Fruit fly (Drosophila melanogaster) Kc167 (cell line): Measurements from ENCODE around the gene CG31115.

Source experiments
- Myc ChIP-seq: fragments of >200 bp; optimal IDR thresholded peaks from 2 replicates; lab custom pipeline; 2017; ENCODE audit warnings: missing external identifiers
- Sin3A ChIP-seq: fragments of >200 bp; optimal IDR thresholded peaks from 2 replicates; lab custom pipeline; 2018; ENCODE audit warnings: missing external identifiers
- h ChIP-seq: fragments of >200 bp; optimal IDR thresholded peaks from 3 replicates; lab custom pipeline; 2018; ENCODE audit warnings: missing external identifiers
- insv ChIP-seq: fragments of >200 bp; optimal IDR thresholded peaks from 3 replicates; lab custom pipeline; 2018; ENCODE audit warnings: missing external identifiers
- psq ChIP-seq: fragments of >200 bp; optimal IDR thresholded peaks from 2 replicates; lab custom pipeline; 2017; ENCODE audit warnings: missing external identifiers
- ttk ChIP-seq: sonication (Bioruptor generic); optimal IDR thresholded peaks from 2 replicates; lab custom pipeline; 2017; ENCODE audit warnings: missing external identifiers

Gene CG31115

DNA sequence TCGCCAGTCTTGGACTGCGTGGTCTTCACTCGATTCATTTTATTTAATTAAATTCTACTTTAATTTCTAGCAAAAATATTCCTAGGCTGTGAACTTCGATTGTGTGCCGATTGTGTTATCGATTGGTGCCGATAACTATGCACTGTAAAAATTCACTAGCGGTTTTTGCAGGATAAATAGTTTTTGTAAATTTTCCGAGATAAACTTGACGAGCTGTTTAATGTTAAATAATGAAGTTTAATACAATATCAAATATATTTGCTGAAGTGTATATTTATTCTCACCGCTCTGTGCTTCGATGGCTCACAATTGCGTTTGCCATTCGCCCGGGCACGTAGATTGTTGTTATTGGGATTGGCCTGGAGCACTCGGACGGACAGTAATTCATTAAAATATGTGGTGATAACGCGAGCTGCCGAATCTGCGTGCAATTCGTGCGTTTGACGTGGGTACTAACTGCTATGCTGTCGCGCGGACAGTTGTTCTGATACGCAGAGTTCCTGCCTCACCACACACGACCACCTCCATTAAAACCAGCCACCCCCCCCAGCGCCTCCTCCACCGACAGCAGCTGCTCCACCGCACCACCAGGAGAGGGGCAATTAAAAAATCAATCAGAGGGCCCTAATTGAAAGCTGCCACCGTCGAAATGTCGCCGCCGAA, 11.7 kb upstream of the CG31115 start, which contains the start of the genes EMC6 and Hr96:
EMC6 (minus strand) TSS at position 123 of the 663 bp plus-strand sequence.
Hr96 (plus strand) TSS at position 341 of the 663 bp plus-strand sequence.
- TF ChIP-seq ttk (no peak), h (lab: Kevin White, UChicago) (no peak), insv (no peak), Sin3A (lab: Kevin White, UChicago) (no peak)

DNA sequence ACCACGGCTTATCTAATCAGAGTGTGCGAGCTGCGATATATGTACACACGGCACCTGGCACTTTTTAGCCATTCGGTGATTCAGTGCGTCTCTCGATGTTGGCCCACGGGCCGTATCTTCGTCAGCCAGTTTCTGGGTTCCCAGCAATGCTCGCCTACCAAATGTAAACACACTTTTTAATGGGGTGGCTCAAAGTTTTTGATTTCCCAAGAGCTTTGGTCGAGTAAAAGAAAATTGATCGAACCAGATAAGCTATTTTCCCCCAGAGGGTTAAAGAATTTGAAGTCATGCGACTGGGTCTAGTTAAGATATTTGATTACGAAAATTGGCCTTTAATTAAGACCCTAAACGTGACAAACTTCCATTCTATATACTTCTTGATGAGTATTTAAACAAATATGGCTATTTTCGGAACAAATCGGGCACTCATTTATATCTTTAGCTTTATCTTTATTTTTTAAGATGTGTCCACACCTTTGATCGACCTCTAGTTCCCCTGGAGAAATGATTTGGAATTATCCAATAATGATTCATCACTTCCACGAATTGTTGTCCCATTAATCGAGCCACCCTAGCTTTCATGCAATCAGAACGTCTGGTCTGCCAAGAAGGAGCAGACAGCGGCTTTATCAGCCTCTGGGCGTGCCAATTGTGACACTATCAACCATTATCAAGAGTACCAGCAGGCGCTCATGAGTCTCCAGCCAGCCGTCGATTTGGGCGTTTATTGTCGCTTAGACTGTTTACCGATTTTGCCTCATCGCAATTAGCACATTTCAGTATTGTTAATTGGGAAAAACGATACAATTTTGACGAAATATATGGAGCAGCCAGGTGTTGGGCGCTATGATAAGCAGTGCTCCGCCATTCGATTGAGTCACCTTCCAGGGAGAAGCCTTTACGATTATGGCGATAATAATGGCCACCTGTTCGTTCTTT, 9.2 kb upstream of the CG31115 start:
- TF ChIP-seq ttk (no peak), insv (no peak), Myc (lab: Kevin White, UChicago) (no peak), h (lab: Kevin White, UChicago) (no peak), psq (lab: Kevin White, UChicago) (no peak), Sin3A (lab: Kevin White, UChicago) (no peak)

DNA sequence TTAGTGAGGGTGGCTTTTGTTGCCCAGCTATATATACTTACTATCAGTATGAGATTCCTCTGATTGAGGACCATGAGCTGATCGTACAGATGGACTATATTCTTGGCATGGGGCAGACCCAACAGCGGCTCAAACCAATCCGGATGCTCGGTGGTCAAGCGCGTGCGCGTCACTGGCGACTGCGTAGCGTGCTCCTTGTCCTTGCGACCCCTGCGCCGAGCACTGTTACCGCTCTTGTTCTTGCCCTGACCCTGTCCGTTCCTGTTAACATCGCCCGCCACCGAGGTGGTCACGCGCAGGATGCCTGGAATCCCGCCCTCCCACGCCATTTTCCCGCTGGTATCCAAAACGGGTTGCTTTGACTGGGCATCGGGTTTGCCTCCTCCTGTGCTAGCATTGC, 4.1 kb upstream of the CG31115 start:
- TF ChIP-seq psq (lab: Kevin White, UChicago): no peak
- TF ChIP-seq insv: no peak
- TF ChIP-seq Myc (lab: Kevin White, UChicago): no peak
- no peak for TF ChIP-seq Sin3A (lab: Kevin White, UChicago)
- TF ChIP-seq h (lab: Kevin White, UChicago): no peak
- TF ChIP-seq ttk: no peak

DNA sequence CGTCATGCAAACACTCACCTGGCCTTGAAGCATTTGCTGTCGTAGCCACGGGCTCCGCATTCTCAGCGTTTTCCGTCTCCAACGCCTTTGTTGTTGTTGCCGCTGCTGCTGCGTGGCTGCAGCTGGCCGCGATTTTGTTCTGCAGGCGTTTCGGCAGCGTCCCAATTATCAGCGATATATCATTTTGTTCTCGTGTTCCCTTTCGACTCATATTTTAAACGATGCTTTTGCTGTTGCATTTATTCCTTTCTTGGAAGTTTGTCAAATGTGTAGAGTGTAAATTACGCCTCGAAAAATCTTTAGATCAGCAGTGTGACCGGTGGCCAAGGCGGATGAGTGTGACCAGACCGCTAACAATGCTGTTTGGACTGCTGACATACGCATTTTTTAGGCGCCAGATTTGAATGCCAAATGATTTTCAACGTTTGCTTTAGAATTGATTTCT, 3.6 kb upstream of the CG31115 start, which contains the start of gene Smg6:
Smg6 (minus strand) TSS at position 324 of the 445 bp plus-strand sequence.
- no peak for TF ChIP-seq Myc (lab: Kevin White, UChicago)
- TF ChIP-seq psq (lab: Kevin White, UChicago): no peak
- no peak for TF ChIP-seq ttk
- no peak for TF ChIP-seq h (lab: Kevin White, UChicago)
- TF ChIP-seq Sin3A (lab: Kevin White, UChicago): no peak
- no peak for TF ChIP-seq insv

DNA sequence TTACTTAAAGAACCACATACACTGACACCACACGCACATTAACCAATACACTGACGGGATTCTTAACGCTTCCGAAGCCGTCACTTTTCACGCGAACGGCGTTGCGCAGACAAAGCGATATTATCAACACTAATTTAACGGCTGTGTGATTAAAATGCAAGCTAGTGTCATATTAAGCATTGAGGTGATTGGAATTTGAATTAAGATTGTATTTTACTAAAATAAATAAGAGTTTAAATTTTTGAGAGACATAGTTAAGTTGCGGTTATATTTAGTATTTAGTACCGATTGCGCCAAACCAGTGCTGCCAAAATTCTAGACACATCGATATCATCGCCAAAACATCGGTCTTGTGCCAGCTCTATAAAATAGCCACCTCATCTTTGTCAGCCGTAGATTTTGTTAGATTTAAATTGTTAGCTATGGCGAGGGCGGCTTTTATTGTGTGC, 2.3 kb downstream of the CG31115 start, which contains the start of the genes Ythdf and bai:
Ythdf (minus strand) TSS at position 222 of the 449 bp plus-strand sequence.
bai (plus strand) TSS at position 347 of the 449 bp plus-strand sequence.
- TF ChIP-seq h (lab: Kevin White, UChicago) (no peak), insv (no peak)

DNA sequence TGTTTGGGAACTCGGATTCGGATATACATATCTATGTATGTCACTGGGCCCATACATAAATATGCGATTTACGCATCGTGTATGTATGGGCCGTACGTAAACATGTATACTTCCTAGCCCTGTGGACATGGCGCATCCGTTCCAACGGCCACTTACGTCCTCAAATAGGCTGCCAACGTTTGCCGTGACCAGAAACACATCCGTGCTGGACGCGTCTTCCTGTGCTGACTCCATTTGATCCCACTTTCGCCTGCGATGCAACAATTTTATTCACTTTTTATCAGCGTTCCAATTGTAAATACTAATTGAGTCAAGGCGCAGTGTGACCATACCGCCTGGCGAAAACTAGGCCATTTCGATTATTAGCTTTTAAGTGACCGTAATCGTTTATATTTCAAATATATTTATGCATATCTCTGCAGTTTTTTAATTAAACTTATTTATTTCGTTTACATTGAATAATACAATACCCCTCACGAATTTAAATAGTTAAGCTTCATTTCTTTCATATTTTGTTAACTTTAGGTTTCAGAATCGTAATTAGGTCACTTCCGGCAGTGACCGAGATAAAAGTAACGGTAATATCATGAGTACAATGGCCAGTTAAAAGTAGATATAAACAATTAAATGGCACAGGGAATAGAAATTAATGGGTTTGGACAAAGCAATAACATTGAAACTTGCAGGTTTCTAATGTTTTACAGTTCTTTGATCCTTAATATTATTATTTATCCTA, 8.2 kb downstream of the CG31115 start, which contains the start of gene 5PtaseI:
5PtaseI (minus strand) TSS at position 336 of the 736 bp plus-strand sequence.
- TF ChIP-seq Myc (lab: Kevin White, UChicago): no peak
- TF ChIP-seq ttk: no peak
- TF ChIP-seq h (lab: Kevin White, UChicago): no peak
- TF ChIP-seq psq (lab: Kevin White, UChicago): no peak
- TF ChIP-seq insv: no peak

DNA sequence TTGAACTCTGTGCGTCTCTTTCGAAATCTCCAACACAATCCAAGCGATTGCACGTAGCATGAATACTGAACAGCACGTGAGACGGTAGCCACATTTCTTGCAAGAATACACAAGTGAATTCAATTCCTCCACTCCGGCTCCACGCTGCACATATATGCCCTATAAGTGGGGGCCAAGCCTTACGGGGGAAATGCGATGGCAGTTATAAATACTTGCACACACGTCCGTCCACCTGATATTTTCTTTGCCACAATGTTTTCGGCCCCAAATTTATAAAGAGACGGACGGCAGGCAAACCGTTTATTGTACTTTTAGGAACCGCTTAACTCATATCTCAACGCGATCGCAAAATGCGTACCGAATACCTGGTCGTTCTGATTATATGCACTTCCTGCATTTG, 9.3 kb downstream of the CG31115 start, which contains the start of gene CG11786:
CG11786 (plus strand) TSS at position 301 of the 400 bp plus-strand sequence.
- no peak for TF ChIP-seq Myc (lab: Kevin White, UChicago)
- no peak for TF ChIP-seq insv
- no peak for TF ChIP-seq h (lab: Kevin White, UChicago)
- TF ChIP-seq ttk: no peak
- TF ChIP-seq psq (lab: Kevin White, UChicago): no peak
- TF ChIP-seq Sin3A (lab: Kevin White, UChicago): no peak

DNA sequence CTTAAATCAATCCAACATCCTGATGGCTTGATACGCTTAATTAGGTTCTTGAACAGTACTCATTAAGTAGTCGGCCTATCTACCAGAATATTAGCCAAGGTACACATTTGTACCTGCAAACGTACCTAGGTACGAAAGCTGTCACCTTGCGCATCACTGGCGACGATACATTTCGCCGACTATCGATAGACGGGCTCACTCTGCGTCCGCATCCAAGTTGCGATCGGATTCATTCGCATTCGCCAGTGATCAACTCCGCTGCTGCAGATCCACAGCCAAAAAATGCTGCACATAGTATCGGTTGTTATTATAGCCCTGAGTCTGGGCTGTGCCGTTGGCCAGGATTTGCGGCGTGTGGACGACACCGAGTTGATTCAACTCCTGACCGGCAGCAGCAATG, 10.8 kb downstream of the CG31115 start, which contains the start of gene CG11790:
CG11790 (plus strand) TSS at position 203 of the 400 bp plus-strand sequence.
- TF ChIP-seq psq (lab: Kevin White, UChicago): no peak
- TF ChIP-seq h (lab: Kevin White, UChicago): no peak
- no peak for TF ChIP-seq Myc (lab: Kevin White, UChicago)
- TF ChIP-seq Sin3A (lab: Kevin White, UChicago): no peak
- no peak for TF ChIP-seq insv
- no peak for TF ChIP-seq ttk

DNA sequence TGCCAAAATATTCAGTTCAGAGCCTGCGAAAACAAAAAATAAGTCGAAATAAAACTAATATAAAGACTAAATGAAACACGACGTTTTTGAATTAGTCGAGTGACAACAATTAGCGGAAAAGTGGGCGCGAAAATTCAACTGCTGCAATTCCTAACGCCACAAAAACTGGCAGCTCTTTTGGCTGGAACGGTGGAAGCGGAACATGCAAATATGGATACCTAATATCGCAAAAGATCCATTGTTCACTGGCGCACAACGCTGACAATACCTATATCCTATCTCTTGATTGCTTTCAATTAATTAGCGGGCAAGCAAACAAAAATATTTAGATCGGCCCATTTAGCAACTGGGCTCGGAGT, 12.6 kb downstream of the CG31115 start, which contains the start of gene CG11791:
CG11791 (plus strand) TSS at position 234 of the 359 bp plus-strand sequence.
- TF ChIP-seq insv (no peak), Myc (lab: Kevin White, UChicago) (no peak), psq (lab: Kevin White, UChicago) (no peak), ttk (no peak), Sin3A (lab: Kevin White, UChicago) (no peak), h (lab: Kevin White, UChicago) (no peak)

DNA sequence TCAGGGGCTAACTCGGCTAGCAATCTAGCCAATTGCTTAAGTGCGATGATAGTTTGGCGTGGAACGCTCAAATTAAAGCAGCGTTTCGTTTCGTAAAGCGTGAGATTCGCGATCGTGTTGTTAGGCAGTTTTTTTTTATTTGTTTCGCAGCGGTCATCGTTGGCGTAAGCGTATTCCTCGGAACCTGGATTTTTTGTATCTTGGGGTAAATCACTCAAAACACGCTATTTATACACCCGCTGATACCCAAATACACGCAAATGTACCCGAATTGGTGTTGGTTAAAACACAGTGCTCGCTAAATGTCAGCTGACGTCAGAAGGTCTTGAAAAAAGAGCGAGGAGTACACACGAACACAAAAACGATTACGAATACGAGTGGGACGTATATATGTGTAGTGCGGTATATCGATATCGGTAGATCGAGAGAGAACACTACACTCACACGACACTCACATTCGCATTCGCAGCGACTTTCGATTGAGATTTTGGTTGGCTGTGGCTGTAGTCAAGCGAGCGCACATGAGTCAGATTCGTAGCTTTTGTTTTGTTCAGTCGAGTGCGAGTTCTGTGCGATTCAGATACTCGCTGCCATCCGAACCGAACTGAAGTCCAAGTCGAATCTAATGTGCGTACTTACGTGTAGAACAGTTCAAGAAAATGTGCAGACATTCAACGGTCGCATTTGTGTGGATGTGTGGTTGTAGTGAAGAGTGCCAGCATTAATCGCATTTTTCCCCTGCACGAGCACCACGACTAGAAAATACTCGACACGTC, 13.2 kb downstream of the CG31115 start:
- TF ChIP-seq Sin3A (lab: Kevin White, UChicago) (no peak), Myc (lab: Kevin White, UChicago) (no peak), h (lab: Kevin White, UChicago) (no peak), psq (lab: Kevin White, UChicago) (no peak), insv (no peak), ttk (no peak)
